Fruit fly (Drosophila melanogaster) whole organism, pupa: ENCODE data around the gene CG14915.

ENCODE experiments used
- CG12605 ChIP-seq: fragments of 200-800 bp; sonication (Bioruptor generic); IDR thresholded peaks from 2 replicates; pipeline ENCODE4 v1.3.6; 2022; ENCODE audit warnings: missing biosample characterization, missing genetic modification characterization
- CG14655 ChIP-seq: fragments of 200-800 bp; sonication (Bioruptor generic); optimal IDR thresholded peaks from 3 replicates; lab custom pipeline; 2017; ENCODE audit warnings: mild to moderate bottlenecking, missing biosample characterization, missing genetic modification reagents, missing genetic modification characterization
- CG15710 ChIP-seq: fragments of 200-800 bp; sonication (Bioruptor generic); optimal IDR thresholded peaks from 2 replicates; lab custom pipeline; 2018; ENCODE audit warnings: missing biosample characterization, mild to moderate bottlenecking, missing genetic modification characterization, moderate library complexity
- CG17806 ChIP-seq: fragments of 200-800 bp; sonication (Bioruptor generic); optimal IDR thresholded peaks from 2 replicates; lab custom pipeline; 2018; ENCODE audit warnings: missing biosample characterization, mild to moderate bottlenecking, missing genetic modification characterization, moderate library complexity
- CG8301 ChIP-seq: fragments of 200-800 bp; sonication (Bioruptor generic); optimal IDR thresholded peaks from 2 replicates; lab custom pipeline; 2018; ENCODE audit warnings: missing biosample characterization, mild to moderate bottlenecking, missing genetic modification characterization
- CG9948 ChIP-seq: fragments of 200-800 bp; sonication (Bioruptor generic); optimal IDR thresholded peaks from 2 replicates; lab custom pipeline; 2018; ENCODE audit warnings: missing biosample characterization, mild to moderate bottlenecking, missing genetic modification characterization, moderate library complexity
- D1 ChIP-seq: fragments of 200-800 bp; sonication (Bioruptor generic); optimal IDR thresholded peaks from 2 replicates; lab custom pipeline; 2018; ENCODE audit warnings: missing biosample characterization, mild to moderate bottlenecking, missing genetic modification characterization, moderate library complexity
- EcR ChIP-seq: fragments of 200-800 bp; sonication (Bioruptor generic); optimal IDR thresholded peaks from 3 replicates; lab custom pipeline; 2019; ENCODE audit warnings: missing biosample characterization, missing genetic modification characterization, mild to moderate bottlenecking, moderate library complexity, missing genetic modification reagents
- Ets98B ChIP-seq: fragments of 200-800 bp; sonication (Bioruptor generic); IDR thresholded peaks from 2 replicates; pipeline ENCODE4 v1.3.6; 2022; ENCODE audit warnings: missing biosample characterization, missing genetic modification characterization
- Pif1A ChIP-seq: fragments of 200-800 bp; sonication (Bioruptor generic); optimal IDR thresholded peaks from 3 replicates; lab custom pipeline; 2016; ENCODE audit warnings: missing biosample characterization, missing genetic modification characterization
- Pif1B ChIP-seq: fragments of 200-800 bp; sonication (Bioruptor generic); optimal IDR thresholded peaks from 3 replicates; lab custom pipeline; 2016; ENCODE audit warnings: missing biosample characterization, missing genetic modification characterization
- Snoo ChIP-seq: fragments of 200-800 bp; sonication (Bioruptor generic); optimal IDR thresholded peaks from 3 replicates; lab custom pipeline; 2017; ENCODE audit warnings: missing biosample characterization, mild to moderate bottlenecking, missing genetic modification characterization, inconsistent platforms
- gl ChIP-seq: fragments of 200-800 bp; sonication (Bioruptor generic); optimal IDR thresholded peaks from 2 replicates; lab custom pipeline; 2018; ENCODE audit warnings: missing biosample characterization, mild to moderate bottlenecking, missing genetic modification characterization
- rn ChIP-seq: fragments of 200-800 bp; sonication (Bioruptor generic); IDR thresholded peaks from 2 replicates; pipeline ENCODE4 v1.3.6; 2022; ENCODE audit warnings: missing biosample characterization, missing genetic modification characterization

DNA sequence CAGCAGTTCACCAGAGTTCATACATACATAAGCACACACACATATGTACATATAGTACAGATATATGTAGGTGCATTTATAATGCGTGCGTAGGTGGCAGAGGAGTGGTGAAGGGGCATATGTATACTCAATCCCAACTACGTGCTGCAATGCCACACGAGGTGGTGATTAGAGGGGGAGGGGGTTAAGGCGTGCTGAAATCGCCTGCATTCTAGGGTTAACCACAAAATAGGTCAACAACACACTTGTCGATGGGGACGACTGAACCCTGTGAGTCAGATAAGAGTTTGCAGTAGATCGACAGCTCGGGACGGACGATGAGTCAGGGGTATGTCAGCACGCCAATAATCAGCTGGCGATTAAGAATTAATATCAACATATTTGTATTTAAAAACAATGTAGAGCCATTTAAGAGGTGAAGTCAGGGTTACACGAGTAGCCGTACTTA, 25.3 kb upstream of the CG14915 start:
- TF ChIP-seq Pif1A (no peak), CG9948 (tag; lab: Kevin White, UChicago) (no peak), CG17806 (tag; lab: Kevin White, UChicago) (no peak), EcR (GFP tag; lab: Kevin White, UChicago) (peak; percentile 98), Ets98B (GFP tag; lab: Robert Waterston, UW) (no peak), CG15710 (no peak), CG8301 (no peak), CG12605 (GFP tag; lab: Robert Waterston, UW) (no peak), rn (no peak), Snoo (no peak), D1 (tag; lab: Kevin White, UChicago) (no peak), Pif1B (GFP tag; lab: Kevin White, UChicago) (no peak), gl (no peak), CG14655 (no peak)
